Worm (Caenorhabditis elegans): ENCODE results near the gene F14H8.8.

ce11 chrV:14996236-14996635, 33.0 kb upstream of the F14H8.8 start, which contains the start of gene irld-14:
- TF ChIP-seq aly-2 (tag; optimal IDR thresholded peaks at IDR 0.05) (no peak), ztf-11 (tag; optimal IDR thresholded peaks at IDR 0.05) (no peak), daf-19 (GFP tag; conservative IDR thresholded peaks at IDR 0.05) (no peak), egl-27 (tag; optimal IDR thresholded peaks at IDR 0.05) (no peak)
